2 worm cellular contexts compared by ENCODE assay signal in the genomic region with DNA sequence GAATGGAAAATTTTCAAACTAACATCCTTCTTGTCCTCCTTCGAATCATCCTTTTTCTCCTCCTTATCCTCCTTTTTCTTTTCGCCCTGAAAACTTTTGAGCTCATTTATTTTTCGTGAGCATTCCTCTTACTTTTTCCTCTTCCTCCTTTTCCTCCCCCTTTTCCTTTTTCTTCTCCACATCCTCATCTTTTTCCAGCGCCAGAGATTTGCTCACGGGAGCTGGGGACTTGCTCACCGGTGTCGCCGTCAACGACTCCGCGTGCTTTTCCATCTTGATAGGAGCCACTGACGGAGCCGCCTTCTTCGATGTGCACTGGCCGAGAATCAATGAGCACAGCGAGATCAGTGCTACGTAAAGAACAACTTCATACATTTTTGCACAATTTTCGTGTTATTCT.
TF ChIP-seq lines count a peak whose summit lies in the region.

A gene (minus strand): TSS at position 375 of the 400 bp plus-strand sequence.

TF ChIP-seq in whole organism, L4 larva, 104 proteins besides CTCF, POLR2A, EP300 and RAD21:
- TF ChIP-seq aha-1 (tag; lab: Kevin White, UChicago) (peak; percentile 15), nhr-76 (tag; optimal IDR thresholded peaks at IDR 0.05; lab: Kevin White, UChicago) (no peak), hmg-1.1 (GFP tag; IDR thresholded peaks at IDR 0.05; lab: Robert Waterston, UW) (0 out of 2 replicates have a peak, but pooled peaks have one; percentile 28), nhr-6 (tag; optimal IDR thresholded peaks at IDR 0.05; lab: Kevin White, UChicago) (no peak), pha-4 (GFP tag; IDR thresholded peaks at IDR 0.05; lab: Robert Waterston, UW) (0 out of 2 replicates have a peak, but pooled peaks have one; percentile 47), pha-4 (tag; optimal IDR thresholded peaks at IDR 0.05; lab: Kevin White, UChicago) (no peak), set-16 (GFP tag; IDR thresholded peaks at IDR 0.05; lab: Robert Waterston, UW) (peak; percentile 77)

TF ChIP-seq in whole organism, young adult, 124 proteins besides CTCF, POLR2A, EP300 and RAD21:
- TF ChIP-seq zfh-2 (GFP tag; conservative IDR thresholded peaks at IDR 0.05; lab: Robert Waterston, UW) (peak; percentile 72), cebp-2 (GFP tag; IDR thresholded peaks at IDR 0.05; lab: Robert Waterston, UW) (no peak), rpc-1 (optimal IDR thresholded peaks at IDR 0.05; lab: Kevin White, UChicago) (no peak), rpc-1 (tag; optimal IDR thresholded peaks at IDR 0.05; lab: Kevin White, UChicago) (no peak), K11D2.4 (GFP tag; IDR thresholded peaks at IDR 0.05; lab: Robert Waterston, UW) (no peak), zim-3 (tag; optimal IDR thresholded peaks at IDR 0.05; lab: Kevin White, UChicago) (no peak), B0019.2 (GFP tag; conservative IDR thresholded peaks at IDR 0.05; lab: Robert Waterston, UW) (no peak), let-526 (GFP tag; IDR thresholded peaks at IDR 0.05; lab: Robert Waterston, UW) (no peak), ceh-27 (GFP tag; optimal IDR thresholded peaks at IDR 0.05; lab: Kevin White, UChicago) (no peak), lin-40 (tag; optimal IDR thresholded peaks at IDR 0.05; lab: Kevin White, UChicago) (no peak), egrh-3 (GFP tag; IDR thresholded peaks at IDR 0.05; lab: Robert Waterston, UW) (peak; percentile 26; the same call in 1 of the 2 replicates)
